Fruit fly (Drosophila melanogaster): ENCODE measurements around the gene inaF-A.

Gene inaF-A

DNA sequence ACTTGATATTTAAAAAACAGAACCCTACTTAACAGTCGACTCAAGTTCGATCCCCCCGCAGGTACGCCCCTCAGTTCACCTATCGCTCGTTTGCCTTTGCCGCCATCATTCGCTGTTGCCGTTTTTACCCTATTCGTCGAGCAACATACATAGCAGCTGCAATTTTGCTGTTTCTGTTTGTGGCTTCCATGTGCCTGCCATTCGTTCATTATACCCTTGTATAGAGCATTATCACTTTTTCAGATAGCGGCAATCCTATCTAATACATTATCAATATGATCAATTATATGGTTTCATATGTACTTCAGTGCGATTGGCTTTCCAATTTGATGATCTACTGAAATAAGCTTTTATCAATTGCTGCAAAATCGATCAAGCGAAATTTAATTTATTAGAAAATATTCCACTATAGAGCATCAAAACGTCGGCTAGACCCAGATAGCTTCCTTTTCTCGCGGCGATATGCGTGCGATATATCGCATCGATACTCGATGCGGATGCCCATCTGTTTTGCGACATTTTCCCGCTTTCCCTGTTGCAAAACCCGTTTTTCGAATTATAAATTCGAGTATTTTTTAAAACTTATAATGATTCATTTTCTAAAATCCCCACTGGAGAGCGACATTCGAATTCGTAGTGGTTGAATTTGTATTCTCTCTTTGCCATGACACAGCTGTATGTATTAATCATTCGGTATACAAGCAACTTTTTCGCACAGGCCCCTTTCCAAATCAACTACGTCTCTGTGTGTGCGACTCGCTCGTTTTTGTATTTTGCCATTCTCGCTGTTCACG is 17.6 kb downstream of the inaF-A start (continued):
- TF ChIP-seq p53 (GFP tag; optimal IDR thresholded peaks at IDR 0.05) (peak; percentile 35), ash1 (GFP tag; optimal IDR thresholded peaks at IDR 0.05) (no peak), trh (GFP tag; optimal IDR thresholded peaks at IDR 0.05) (peak; percentile 69), cwo (GFP tag; optimal IDR thresholded peaks at IDR 0.05) (peak; percentile 75), CG4282 (GFP tag; optimal IDR thresholded peaks at IDR 0.05) (peak; percentile 43), Adf1 (GFP tag; IDR thresholded peaks at IDR 0.05) (peak; percentile 71), en (GFP tag; optimal IDR thresholded peaks at IDR 0.05) (peak; percentile 67), knrl (GFP tag; IDR thresholded peaks at IDR 0.05; ENCODE audit: partially characterized antibody) (peak; percentile 62; the same call in 2 of the 3 replicates), otp (GFP tag; IDR thresholded peaks at IDR 0.05) (peak; percentile 70; the same call in 2 of the 3 replicates), wor (GFP tag; IDR thresholded peaks at IDR 0.05) (peak; percentile 70), Hmr (GFP tag; optimal IDR thresholded peaks at IDR 0.05) (peak; percentile 88), ftz-f1 (GFP tag; optimal IDR thresholded peaks at IDR 0.05) (no peak), zen2 (GFP tag; IDR thresholded peaks at IDR 0.05; ENCODE audit: partially characterized antibody) (peak; percentile 63; the same call in 1 of the 3 replicates), BEAF-32 (GFP tag; optimal IDR thresholded peaks at IDR 0.05) (peak; percentile 75), CG3995 (GFP tag; optimal IDR thresholded peaks at IDR 0.05) (peak; percentile 56), CG7745 (tag; optimal IDR thresholded peaks at IDR 0.05) (no peak), CG42726 (GFP tag; IDR thresholded peaks at IDR 0.05; ENCODE audit: partially characterized antibody) (no peak), croc (GFP tag; conservative IDR thresholded peaks at IDR 0.05) (peak; percentile 82), bowl (GFP tag; IDR thresholded peaks at IDR 0.05) (0 out of 2 replicates have a peak, but pooled peaks have one; percentile 17), ara (GFP tag; IDR thresholded peaks at IDR 0.05) (peak; percentile 74; the same call in 1 of the 2 replicates), CG14860 (GFP tag; IDR thresholded peaks at IDR 0.05; ENCODE audit: partially characterized antibody) (peak; percentile 48; the same call in 2 of the 3 replicates), CG4854 (GFP tag; optimal IDR thresholded peaks at IDR 0.05) (peak; percentile 90), nmo (GFP tag; optimal IDR thresholded peaks at IDR 0.05) (peak; percentile 94), Mes4 (GFP tag; optimal IDR thresholded peaks at IDR 0.05) (peak; percentile 56), Abd-B (GFP tag; optimal IDR thresholded peaks at IDR 0.05) (peak; percentile 89), Mad (GFP tag; optimal IDR thresholded peaks at IDR 0.05) (peak; percentile 83), CG17186 (GFP tag; optimal IDR thresholded peaks at IDR 0.05) (peak; percentile 27), CG6654 (GFP tag; optimal IDR thresholded peaks at IDR 0.05) (peak; percentile 59), CG17802 (tag; optimal IDR thresholded peaks at IDR 0.05) (peak; percentile 64), br (optimal IDR thresholded peaks at IDR 0.05) (no peak), CG3065 (GFP tag; optimal IDR thresholded peaks at IDR 0.05) (peak; percentile 40), HHEX (GFP tag; optimal IDR thresholded peaks at IDR 0.05) (peak; percentile 86), CG4424 (GFP tag; optimal IDR thresholded peaks at IDR 0.05) (peak; percentile 81), Scr (GFP tag; IDR thresholded peaks at IDR 0.05; ENCODE audit: partially characterized antibody) (peak; percentile 77), ac (GFP tag; optimal IDR thresholded peaks at IDR 0.05) (peak; percentile 80), CG6683 (GFP tag; optimal IDR thresholded peaks at IDR 0.05) (peak; percentile 76), Poxn (GFP tag; IDR thresholded peaks at IDR 0.05) (no peak; the same call in 1 of the 2 replicates), jigr1 (GFP tag; IDR thresholded peaks at IDR 0.05) (peak; percentile 72; the same call in 2 of the 3 replicates), tna (GFP tag; IDR thresholded peaks at IDR 0.05; ENCODE audit: partially characterized antibody) (peak; percentile 29; the same call in 1 of the 2 replicates), sna (GFP tag; IDR thresholded peaks at IDR 0.05; ENCODE audit: partially characterized antibody) (peak; percentile 68; the same call in 1 of the 2 replicates), MESR4 (GFP tag; optimal IDR thresholded peaks at IDR 0.05) (peak; percentile 19), CG18011 (GFP tag; optimal IDR thresholded peaks at IDR 0.05) (peak; percentile 41), hkb (optimal IDR thresholded peaks at IDR 0.05) (no peak), hkb (GFP tag; IDR thresholded peaks at IDR 0.05) (peak; percentile 83), Doc2 (GFP tag; IDR thresholded peaks at IDR 0.05) (peak; percentile 53), Vsx1 (GFP tag; optimal IDR thresholded peaks at IDR 0.05) (peak; percentile 75), ap (GFP tag; IDR thresholded peaks at IDR 0.05) (peak; percentile 67), CG1603 (tag; optimal IDR thresholded peaks at IDR 0.05) (peak; percentile 86)

All from whole organism, embryonic.